Worm (Caenorhabditis elegans): Measurements from ENCODE around the gene F41C6.7.
"Not testable (repeated sequence)": the region's sequence is repeated elsewhere in the genome, so short reads cannot be mapped to it uniquely, and the experiment has no call there.

Gene F41C6.7

DNA sequence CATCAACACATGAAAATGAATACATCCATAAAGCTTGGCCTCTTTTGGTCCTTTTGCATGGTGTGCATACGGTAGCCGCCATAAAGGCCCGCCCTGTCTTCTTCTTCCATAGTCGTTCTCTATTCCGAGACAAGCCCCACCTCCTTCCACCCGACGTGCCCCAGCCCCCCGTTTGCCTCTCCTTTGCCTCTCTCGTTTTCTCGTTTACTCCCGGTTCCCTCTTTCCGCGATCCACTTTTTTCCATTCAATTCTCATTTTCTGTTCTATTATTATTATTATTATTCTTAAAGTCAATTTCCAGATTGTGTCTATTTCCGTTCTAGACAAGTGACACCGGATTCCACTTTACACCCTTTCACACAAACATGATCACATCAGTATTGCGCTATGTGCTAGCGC, 4.3 kb upstream of the F41C6.7 start, which contains the start of gene unc-6:
unc-6 (plus strand) TSS at position 301 of the 400 bp plus-strand sequence.
- no peak for TF ChIP-seq lin-39 (tag; optimal IDR thresholded peaks at IDR 0.05)
- no peak for TF ChIP-seq nhr-237 (tag; optimal IDR thresholded peaks at IDR 0.05)
- no peak for TF ChIP-seq gmeb-1 (tag; optimal IDR thresholded peaks at IDR 0.05)
- no peak for TF ChIP-seq dmd-4 (tag; optimal IDR thresholded peaks at IDR 0.05)

DNA sequence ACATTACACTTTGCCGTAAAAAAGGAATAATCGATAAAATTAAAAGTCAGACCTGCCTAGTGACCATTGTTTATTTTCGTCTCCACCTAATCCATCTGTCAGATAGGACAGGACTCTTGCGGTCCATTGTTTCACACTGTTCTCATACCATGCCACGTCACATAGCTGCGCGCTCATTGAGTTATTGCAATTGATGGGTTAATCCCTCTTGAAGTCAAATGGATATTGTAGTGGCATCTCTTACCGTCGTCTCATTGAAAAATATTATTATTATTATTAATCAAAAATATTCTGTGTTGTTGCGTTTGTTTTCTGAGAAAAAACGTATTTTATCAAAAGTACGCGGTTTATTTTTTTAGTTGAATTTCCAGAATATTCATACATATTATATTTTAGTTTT, 3.1 kb upstream of the F41C6.7 start:
- TF ChIP-seq nhr-237 (tag; optimal IDR thresholded peaks at IDR 0.05) (no peak), lin-39 (tag; optimal IDR thresholded peaks at IDR 0.05) (no peak), nhr-21 (tag; optimal IDR thresholded peaks at IDR 0.05) (no peak)

DNA sequence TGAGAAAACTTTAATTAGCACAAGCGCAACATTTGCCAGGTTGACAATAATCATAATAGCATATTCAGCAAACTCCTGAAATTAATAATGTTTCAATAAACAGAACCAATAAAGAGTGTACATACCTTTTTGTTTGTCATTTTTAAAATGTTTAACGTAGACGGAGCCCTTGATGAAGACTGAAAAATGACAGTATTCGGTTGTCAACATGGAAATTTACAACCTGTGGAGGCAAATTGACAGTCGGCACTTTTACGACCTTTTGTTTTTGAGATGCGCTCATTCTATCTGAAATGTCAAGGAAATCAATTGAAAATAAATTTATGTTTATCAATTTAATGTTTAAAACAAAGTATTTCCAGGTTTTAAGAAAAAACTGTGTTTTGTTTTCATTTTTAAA, 638 bp downstream of the F41C6.7 start:
- TF ChIP-seq nhr-129 (tag; optimal IDR thresholded peaks at IDR 0.05) (no peak), sma-9 (GFP tag; optimal IDR thresholded peaks at IDR 0.05) (no peak), sma-9 (tag; optimal IDR thresholded peaks at IDR 0.05) (no peak), Y55F3AM.14 (GFP tag; optimal IDR thresholded peaks at IDR 0.05) (no peak), F13H6.1 (tag; optimal IDR thresholded peaks at IDR 0.05) (no peak), alr-1 (tag; optimal IDR thresholded peaks at IDR 0.05) (no peak), elt-3 (tag; optimal IDR thresholded peaks at IDR 0.05) (no peak), nhr-237 (tag; optimal IDR thresholded peaks at IDR 0.05) (no peak), crh-2 (tag; optimal IDR thresholded peaks at IDR 0.05) (no peak), lin-39 (tag; optimal IDR thresholded peaks at IDR 0.05) (no peak), R02D3.7 (tag; optimal IDR thresholded peaks at IDR 0.05) (no peak), unc-55 (GFP tag; optimal IDR thresholded peaks at IDR 0.05) (no peak), nhr-21 (tag; optimal IDR thresholded peaks at IDR 0.05) (no peak), elt-1 (tag; optimal IDR thresholded peaks at IDR 0.05) (no peak)

DNA sequence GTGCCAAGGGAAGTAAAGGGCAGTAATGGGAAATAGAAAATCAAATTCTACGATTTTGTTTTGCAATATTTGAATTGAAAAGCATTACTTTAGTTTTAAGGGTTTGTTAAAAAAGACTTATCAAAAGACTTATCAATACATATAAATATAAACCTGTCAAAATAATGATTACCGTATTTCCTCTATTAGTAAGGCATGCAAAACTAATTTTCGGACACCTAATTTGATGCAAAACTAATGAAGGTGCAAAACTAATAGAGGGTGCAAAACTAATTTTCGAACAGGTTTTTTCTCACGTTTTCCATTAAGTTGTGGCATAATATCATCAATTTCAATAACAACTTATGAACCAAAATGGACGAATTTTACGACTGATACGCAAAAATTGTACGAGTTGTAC, 3.3 kb downstream of the F41C6.7 start, which contains the start of gene F41C6.6:
F41C6.6 (minus strand) TSS at position 101 of the 400 bp plus-strand sequence.
- TF ChIP-seq skn-1 (tag; optimal IDR thresholded peaks at IDR 0.05); ama-1 (optimal IDR thresholded peaks at IDR 0.05); nhr-23 (tag; optimal IDR thresholded peaks at IDR 0.05): not testable (repeated sequence)

DNA sequence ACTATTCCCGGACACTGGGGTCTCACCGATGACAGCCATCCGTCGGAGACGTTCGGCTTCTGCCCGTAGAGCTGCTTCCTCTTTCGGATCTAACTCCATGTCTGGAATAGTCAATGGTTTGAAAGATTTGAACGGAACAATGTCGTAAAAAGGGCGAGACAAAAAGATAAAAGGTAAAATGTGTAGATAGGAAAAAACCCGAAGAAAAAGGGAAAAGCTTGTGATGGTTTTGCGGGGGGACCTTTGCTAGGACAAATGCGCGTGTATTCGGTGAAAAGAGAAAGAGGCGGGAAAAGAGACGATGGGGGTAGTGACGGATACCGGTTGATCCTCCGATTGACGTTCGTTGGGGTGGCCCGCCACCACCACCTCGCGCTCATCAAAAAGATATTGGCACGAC, 7.6 kb downstream of the F41C6.7 start, which contains the start of gene col-173:
col-173 (minus strand) TSS at position 101 of the 400 bp plus-strand sequence.
- TF ChIP-seq C34F6.9 (tag; optimal IDR thresholded peaks at IDR 0.05) (no peak), lin-13 (GFP tag; optimal IDR thresholded peaks at IDR 0.05) (no peak), nhr-237 (tag; optimal IDR thresholded peaks at IDR 0.05) (no peak), skn-1 (tag; optimal IDR thresholded peaks at IDR 0.05) (no peak), nhr-6 (tag; optimal IDR thresholded peaks at IDR 0.05) (no peak), nhr-77 (tag; optimal IDR thresholded peaks at IDR 0.05) (no peak), nhr-11 (tag; optimal IDR thresholded peaks at IDR 0.05) (no peak), gmeb-1 (tag; optimal IDR thresholded peaks at IDR 0.05) (no peak), blmp-1 (tag; optimal IDR thresholded peaks at IDR 0.05; ENCODE audit: insufficient read depth) (no peak), ZK546.5 (tag; optimal IDR thresholded peaks at IDR 0.05) (no peak), ztf-11 (tag; optimal IDR thresholded peaks at IDR 0.05) (no peak), lin-39 (tag; optimal IDR thresholded peaks at IDR 0.05) (no peak), ceh-82 (tag; optimal IDR thresholded peaks at IDR 0.05) (no peak), nhr-12 (tag; optimal IDR thresholded peaks at IDR 0.05) (no peak), nhr-23 (tag; optimal IDR thresholded peaks at IDR 0.05) (no peak)

DNA sequence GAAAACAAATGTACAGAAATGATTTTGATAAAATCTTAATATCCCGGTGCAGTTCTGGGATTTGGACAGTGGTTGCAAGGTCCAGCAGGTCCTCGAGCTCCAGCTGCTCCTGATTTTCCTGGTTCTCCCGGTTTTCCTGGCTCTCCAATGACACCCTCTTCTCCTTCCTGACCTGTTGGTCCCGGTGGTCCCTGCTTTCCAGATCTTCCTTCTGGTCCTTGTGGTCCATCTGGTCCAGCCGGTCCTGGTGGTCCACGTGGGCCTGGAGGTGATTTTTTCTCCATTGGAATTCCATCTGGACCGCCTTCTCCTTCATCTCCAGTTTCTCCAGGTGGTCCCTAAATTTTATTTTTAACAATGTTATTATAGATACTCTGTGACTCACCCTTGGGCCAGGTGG, 9.8 kb downstream of the F41C6.7 start:
- TF ChIP-seq sma-3 (GFP tag; optimal IDR thresholded peaks at IDR 0.05) = no peak
- TF ChIP-seq fos-1 (tag; optimal IDR thresholded peaks at IDR 0.05) = no peak
- no peak for TF ChIP-seq lin-39 (tag; optimal IDR thresholded peaks at IDR 0.05)
- no peak for TF ChIP-seq nhr-11 (tag; optimal IDR thresholded peaks at IDR 0.05)
- TF ChIP-seq zag-1 (tag; optimal IDR thresholded peaks at IDR 0.05) = no peak
- TF ChIP-seq elt-1 (tag; optimal IDR thresholded peaks at IDR 0.05) = no peak
- no peak for TF ChIP-seq lsy-2 (tag; optimal IDR thresholded peaks at IDR 0.05)
- no peak for TF ChIP-seq blmp-1 (tag; optimal IDR thresholded peaks at IDR 0.05; ENCODE audit: insufficient read depth)
- TF ChIP-seq ztf-11 (tag; optimal IDR thresholded peaks at IDR 0.05) = no peak
- no peak for TF ChIP-seq nhr-129 (tag; optimal IDR thresholded peaks at IDR 0.05)
- no peak for TF ChIP-seq ZK546.5 (tag; optimal IDR thresholded peaks at IDR 0.05)

Measured in whole organism, L2 larva.